Worm (Caenorhabditis elegans) whole organism, young adult: ENCODE measurements around the gene szy-4.

ENCODE experiments used
- attf-5 ChIP-seq: fragments of 200-800 bp; sonication (Bioruptor generic); optimal IDR thresholded peaks from 2 replicates; lab custom pipeline; 2018; ENCODE audit warnings: mild to moderate bottlenecking, missing genetic modification characterization, missing compliant biosample characterization
- efl-1 ChIP-seq: fragments of 150-350 bp; optimal IDR thresholded peaks from 2 replicates; lab custom pipeline; 2014; ENCODE audit warnings: missing biosample characterization, missing genetic modification reagents, missing genetic modification characterization
- hlh-12 ChIP-seq: sonication (generic microtip); optimal IDR thresholded peaks from 2 replicates; lab custom pipeline; 2016; ENCODE audit warnings: missing genetic modification characterization, missing compliant biosample characterization
- nhr-90 ChIP-seq: sonication (generic microtip); optimal IDR thresholded peaks from 2 replicates; lab custom pipeline; 2016; ENCODE audit warnings: missing genotype, mild to moderate bottlenecking, missing genetic modification characterization, missing compliant biosample characterization
- snpc-3.4 ChIP-seq: sonication (generic microtip); optimal IDR thresholded peaks from 2 replicates; lab custom pipeline; 2017; ENCODE audit warnings: missing genetic modification characterization, mild to moderate bottlenecking, missing compliant biosample characterization, antibody characterized with exemption, moderate library complexity, missing genotype, missing genetic modification reagents
- ztf-18 ChIP-seq: sonication (generic microtip); optimal IDR thresholded peaks from 2 replicates; lab custom pipeline; 2016; ENCODE audit warnings: missing genotype, mild to moderate bottlenecking, missing genetic modification characterization, missing compliant biosample characterization

DNA sequence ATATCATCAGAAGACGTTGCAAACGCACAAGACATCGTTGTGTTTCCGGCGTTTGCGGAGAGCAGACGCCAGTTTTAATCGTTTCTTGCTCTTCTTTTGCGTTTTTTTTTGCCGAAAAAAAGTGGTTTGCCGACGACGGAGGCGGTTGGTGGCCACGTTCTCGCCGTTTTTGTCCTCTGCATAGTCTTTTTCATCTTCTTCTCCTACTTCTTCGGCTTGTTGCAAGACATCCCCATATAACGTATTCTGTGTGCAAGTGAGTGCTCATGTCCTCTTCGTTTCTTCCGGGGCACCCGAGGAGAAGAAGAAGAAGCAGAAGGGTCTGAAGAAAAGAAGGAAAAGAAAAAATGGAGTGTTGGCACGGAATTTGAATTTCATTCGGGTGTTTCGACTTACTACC is 23.5 kb upstream of the szy-4 start:
- no peak for TF ChIP-seq nhr-90 (tag; lab: Kevin White, UChicago)
- no peak for TF ChIP-seq ztf-18 (tag; lab: Kevin White, UChicago)
- no peak for TF ChIP-seq efl-1
- TF ChIP-seq hlh-12 (tag; lab: Kevin White, UChicago): no peak
- TF ChIP-seq snpc-3.4 (tag; lab: Kevin White, UChicago): no peak
- no peak for TF ChIP-seq attf-5
